Worm (Caenorhabditis elegans): ENCODE measurements around the gene B0302.2.
A peak's percentile ranks its signal among the peaks of the same experiment; 100 is the strongest.

The B0302.2 gene

ce11 chrX:17178239-17178638 lies at the start of gene B0302.2:
Gene B0302.2 (plus strand): TSS chrX:17178539.
- TF ChIP-seq ztf-29 (GFP tag; IDR thresholded peaks at IDR 0.05) (no peak), T22C8.4 (GFP tag; IDR thresholded peaks at IDR 0.05) (no peak), ztf-23 (GFP tag; IDR thresholded peaks at IDR 0.05) (no peak), flt-1 (GFP tag; IDR thresholded peaks at IDR 0.05) (no peak), klf-2 (GFP tag; conservative IDR thresholded peaks at IDR 0.05) (no peak), cog-1 (tag; optimal IDR thresholded peaks at IDR 0.05) (no peak), med-1 (GFP tag; optimal IDR thresholded peaks at IDR 0.05; ENCODE audit: insufficient read depth) (no peak), ref-1 (GFP tag; conservative IDR thresholded peaks at IDR 0.05) (no peak), tab-1 (GFP tag; IDR thresholded peaks at IDR 0.05) (no peak)

- no peak for TF ChIP-seq T22C8.4 (GFP tag; IDR thresholded peaks at IDR 0.05)
- TF ChIP-seq klf-2 (GFP tag; conservative IDR thresholded peaks at IDR 0.05), result no peak
- no peak for TF ChIP-seq med-1 (GFP tag; optimal IDR thresholded peaks at IDR 0.05; ENCODE audit: insufficient read depth)
- no peak for TF ChIP-seq cog-1 (tag; optimal IDR thresholded peaks at IDR 0.05)
- TF ChIP-seq ref-1 (GFP tag; conservative IDR thresholded peaks at IDR 0.05), result no peak
- TF ChIP-seq ztf-29 (GFP tag; IDR thresholded peaks at IDR 0.05), result no peak
- TF ChIP-seq tab-1 (GFP tag; IDR thresholded peaks at IDR 0.05), result no peak
- TF ChIP-seq ztf-23 (GFP tag; IDR thresholded peaks at IDR 0.05), result no peak
- no peak for TF ChIP-seq flt-1 (GFP tag; IDR thresholded peaks at IDR 0.05)
These were observed 43.9 kb upstream of the B0302.2 start, which contains the start of gene K09E3.7 for ce11 chrX:17134427-17134826. Gene K09E3.7 (minus strand): TSS chrX:17134527.

- TF ChIP-seq klf-2 (GFP tag; conservative IDR thresholded peaks at IDR 0.05), result no peak
- TF ChIP-seq T22C8.4 (GFP tag; IDR thresholded peaks at IDR 0.05), result no peak
These were observed 42.6 kb upstream of the B0302.2 start for ce11 chrX:17135704-17136103.

- TF ChIP-seq ztf-23 (GFP tag; IDR thresholded peaks at IDR 0.05) (no peak), flt-1 (GFP tag; IDR thresholded peaks at IDR 0.05) (no peak), klf-2 (GFP tag; conservative IDR thresholded peaks at IDR 0.05) (no peak), T22C8.4 (GFP tag; IDR thresholded peaks at IDR 0.05) (no peak), ztf-29 (GFP tag; IDR thresholded peaks at IDR 0.05) (no peak), tab-1 (GFP tag; IDR thresholded peaks at IDR 0.05) (no peak), ref-1 (GFP tag; conservative IDR thresholded peaks at IDR 0.05) (no peak), cog-1 (tag; optimal IDR thresholded peaks at IDR 0.05) (no peak), med-1 (GFP tag; optimal IDR thresholded peaks at IDR 0.05; ENCODE audit: insufficient read depth) (no peak)
These were observed 40.2 kb upstream of the B0302.2 start, which contains the start of gene cnp-3 for ce11 chrX:17138060-17138557. Gene cnp-3 (minus strand): TSS chrX:17138110.

ce11 chrX:17139204-17139780 lies 39.0 kb upstream of the B0302.2 start:
- no peak for TF ChIP-seq cog-1 (tag; optimal IDR thresholded peaks at IDR 0.05)
- TF ChIP-seq ztf-23 (GFP tag; IDR thresholded peaks at IDR 0.05), result no peak

- TF ChIP-seq med-1 (GFP tag; optimal IDR thresholded peaks at IDR 0.05; ENCODE audit: insufficient read depth), result no peak
- TF ChIP-seq flt-1 (GFP tag; IDR thresholded peaks at IDR 0.05), result no peak
- TF ChIP-seq tab-1 (GFP tag; IDR thresholded peaks at IDR 0.05), result no peak
- TF ChIP-seq ztf-29 (GFP tag; IDR thresholded peaks at IDR 0.05), result no peak
- no peak for TF ChIP-seq T22C8.4 (GFP tag; IDR thresholded peaks at IDR 0.05)
- no peak for TF ChIP-seq ztf-23 (GFP tag; IDR thresholded peaks at IDR 0.05)
- TF ChIP-seq ref-1 (GFP tag; conservative IDR thresholded peaks at IDR 0.05), result no peak
- TF ChIP-seq cog-1 (tag; optimal IDR thresholded peaks at IDR 0.05), result no peak
- no peak for TF ChIP-seq klf-2 (GFP tag; conservative IDR thresholded peaks at IDR 0.05)
These were observed 37.9 kb upstream of the B0302.2 start for ce11 chrX:17140447-17140846.

ce11 chrX:17146545-17146944 lies 31.8 kb upstream of the B0302.2 start:
- TF ChIP-seq ztf-29 (GFP tag; IDR thresholded peaks at IDR 0.05), result no peak
- TF ChIP-seq tab-1 (GFP tag; IDR thresholded peaks at IDR 0.05), result no peak
- no peak for TF ChIP-seq ref-1 (GFP tag; conservative IDR thresholded peaks at IDR 0.05)
- TF ChIP-seq T22C8.4 (GFP tag; IDR thresholded peaks at IDR 0.05), result no peak
- no peak for TF ChIP-seq flt-1 (GFP tag; IDR thresholded peaks at IDR 0.05)
- no peak for TF ChIP-seq klf-2 (GFP tag; conservative IDR thresholded peaks at IDR 0.05)
- no peak for TF ChIP-seq ztf-23 (GFP tag; IDR thresholded peaks at IDR 0.05)
- TF ChIP-seq med-1 (GFP tag; optimal IDR thresholded peaks at IDR 0.05; ENCODE audit: insufficient read depth), result no peak
- TF ChIP-seq cog-1 (tag; optimal IDR thresholded peaks at IDR 0.05), result no peak

- TF ChIP-seq ztf-23 (GFP tag; IDR thresholded peaks at IDR 0.05) (0 out of 2 replicates have a peak, but pooled peaks have one; percentile 38), klf-2 (GFP tag; conservative IDR thresholded peaks at IDR 0.05) (no peak), flt-1 (GFP tag; IDR thresholded peaks at IDR 0.05) (no peak)
These were observed 28.4 kb upstream of the B0302.2 start, which contains the start of gene T23C6.4 for ce11 chrX:17149877-17150490. Gene T23C6.4 (minus strand): TSS chrX:17149927.

- TF ChIP-seq ref-1 (GFP tag; conservative IDR thresholded peaks at IDR 0.05), result no peak
- no peak for TF ChIP-seq med-1 (GFP tag; optimal IDR thresholded peaks at IDR 0.05; ENCODE audit: insufficient read depth)
- no peak for TF ChIP-seq T22C8.4 (GFP tag; IDR thresholded peaks at IDR 0.05)
- TF ChIP-seq cog-1 (tag; optimal IDR thresholded peaks at IDR 0.05), result peak; percentile 71
- 0 out of 2 replicates have a peak, but pooled peaks have one; percentile 35 for TF ChIP-seq tab-1 (GFP tag; IDR thresholded peaks at IDR 0.05)
- TF ChIP-seq ztf-29 (GFP tag; IDR thresholded peaks at IDR 0.05), result no peak
- peak; percentile 62; the same call in 1 of the 2 replicates for TF ChIP-seq flt-1 (GFP tag; IDR thresholded peaks at IDR 0.05)
These were observed 27.1 kb upstream of the B0302.2 start, which contains the start of gene mdt-1.2 for ce11 chrX:17151160-17151711. Gene mdt-1.2 (plus strand): TSS chrX:17151522.

- TF ChIP-seq cog-1 (tag; optimal IDR thresholded peaks at IDR 0.05) (no peak), ztf-23 (GFP tag; IDR thresholded peaks at IDR 0.05) (no peak), ref-1 (GFP tag; conservative IDR thresholded peaks at IDR 0.05) (no peak), flt-1 (GFP tag; IDR thresholded peaks at IDR 0.05) (no peak), T22C8.4 (GFP tag; IDR thresholded peaks at IDR 0.05) (no peak), tab-1 (GFP tag; IDR thresholded peaks at IDR 0.05) (no peak), ztf-29 (GFP tag; IDR thresholded peaks at IDR 0.05) (no peak), med-1 (GFP tag; optimal IDR thresholded peaks at IDR 0.05; ENCODE audit: insufficient read depth) (no peak), klf-2 (GFP tag; conservative IDR thresholded peaks at IDR 0.05) (no peak)
These were observed 21.2 kb upstream of the B0302.2 start for ce11 chrX:17157089-17157488.
